Fruit fly (Drosophila melanogaster) whole organism, embryonic: Measurements from ENCODE around the gene CG1632.
A peak's percentile ranks its signal among the peaks of the same experiment; 100 is the strongest.

Experiments
- Ada2b ChIP-seq: fragments of 200-800 bp; sonication (Bioruptor generic); IDR thresholded peaks from 2 replicates; pipeline ENCODE4 v1.3.6; 2022; ENCODE audit warnings: missing biosample characterization, missing genetic modification characterization
- Aef1 ChIP-seq: fragments of 200-800 bp; sonication (Bioruptor generic); IDR thresholded peaks from 3 replicates; pipeline ENCODE4 v1.3.6; 2022; ENCODE audit warnings: missing biosample characterization, missing genetic modification characterization
- CG12391 ChIP-seq: fragments of 200-800 bp; sonication (Bioruptor generic); optimal IDR thresholded peaks from 3 replicates; lab custom pipeline; 2018; ENCODE audit warnings: missing biosample characterization, mild to moderate bottlenecking, missing genetic modification characterization, moderate library complexity
- CG14860 ChIP-seq: fragments of 200-800 bp; sonication (Bioruptor generic); IDR thresholded peaks from 3 replicates; pipeline ENCODE4 v1.3.6; 2022; ENCODE audit warnings: missing biosample characterization, missing genetic modification characterization; ENCODE audit not compliant: partially characterized antibody
- CG15514 ChIP-seq: fragments of 200-800 bp; sonication (Bioruptor generic); optimal IDR thresholded peaks from 3 replicates; lab custom pipeline; 2017; ENCODE audit warnings: missing biosample characterization, missing genetic modification characterization, mild to moderate bottlenecking, moderate library complexity, missing genetic modification reagents
- CG2120 ChIP-seq: fragments of 200-800 bp; sonication (Bioruptor generic); optimal IDR thresholded peaks from 3 replicates; lab custom pipeline; 2016; ENCODE audit warnings: missing biosample characterization, missing genetic modification characterization
- CG2712 ChIP-seq: fragments of 200-800 bp; optimal IDR thresholded peaks from 3 replicates; lab custom pipeline; 2019; ENCODE audit warnings: missing biosample characterization, mild to moderate bottlenecking, missing genetic modification characterization, moderate library complexity
- CG30403 ChIP-seq: fragments of 200-800 bp; sonication (Bioruptor generic); optimal IDR thresholded peaks from 3 replicates; lab custom pipeline; 2016; ENCODE audit warnings: missing biosample characterization, missing genetic modification characterization
- CG32772 ChIP-seq: fragments of 200-800 bp; sonication (Bioruptor generic); IDR thresholded peaks from 2 replicates; pipeline ENCODE4 v1.3.6; 2022; ENCODE audit warnings: missing biosample characterization, missing genetic modification characterization
- CG34422 ChIP-seq: fragments of 200-800 bp; sonication (Bioruptor generic); IDR thresholded peaks from 3 replicates; pipeline ENCODE4 v1.3.6; 2022; ENCODE audit warnings: missing biosample characterization, missing genetic modification characterization
- CG43689 ChIP-seq: fragments of 200-800 bp; sonication (Bioruptor generic); IDR thresholded peaks from 2 replicates; pipeline ENCODE4 v1.3.6; 2022; ENCODE audit warnings: missing biosample characterization, missing genetic modification characterization
- CG6689 ChIP-seq: fragments of 200-800 bp; sonication (Bioruptor generic); IDR thresholded peaks from 2 replicates; pipeline ENCODE4 v1.3.6; 2022; ENCODE audit warnings: missing biosample characterization, missing genetic modification characterization
- CG6765 ChIP-seq: fragments of 200-800 bp; sonication (Bioruptor generic); optimal IDR thresholded peaks from 3 replicates; lab custom pipeline; 2017; ENCODE audit warnings: missing biosample characterization, mild to moderate bottlenecking, missing genetic modification characterization
- CG7839 ChIP-seq: fragments of 200-800 bp; sonication (Bioruptor generic); optimal IDR thresholded peaks from 3 replicates; lab custom pipeline; 2018; ENCODE audit warnings: missing biosample characterization, mild to moderate bottlenecking, missing genetic modification characterization, moderate library complexity
- CG8765 ChIP-seq: fragments of 200-800 bp; sonication (Bioruptor generic); IDR thresholded peaks from 2 replicates; pipeline ENCODE4 v1.3.6; 2022; ENCODE audit warnings: missing biosample characterization, missing genetic modification characterization
- CG8924 ChIP-seq: fragments of 200-800 bp; optimal IDR thresholded peaks from 3 replicates; lab custom pipeline; 2019; ENCODE audit warnings: missing biosample characterization, mild to moderate bottlenecking, missing genetic modification characterization, moderate library complexity
- Camta ChIP-seq: fragments of 200-800 bp; sonication (Bioruptor generic); optimal IDR thresholded peaks from 2 replicates; lab custom pipeline; 2016; ENCODE audit warnings: missing biosample characterization, missing genetic modification characterization
- CkIIα-i1 ChIP-seq: fragments of 200-800 bp; sonication (Bioruptor generic); IDR thresholded peaks from 2 replicates; pipeline ENCODE4 v1.3.6; 2022; ENCODE audit warnings: missing biosample characterization, missing genetic modification characterization
- Drgx ChIP-seq: fragments of 200-800 bp; sonication (Bioruptor generic); IDR thresholded peaks from 2 replicates; pipeline ENCODE4 v1.3.6; 2022; ENCODE audit warnings: missing biosample characterization, missing genetic modification characterization
- H2.0 ChIP-seq: fragments of 200-800 bp; sonication (Bioruptor generic); IDR thresholded peaks from 2 replicates; pipeline ENCODE4 v1.3.6; 2022; ENCODE audit warnings: missing biosample characterization, missing genetic modification characterization
- Hey ChIP-seq: fragments of 200-800 bp; sonication (Bioruptor generic); optimal IDR thresholded peaks from 3 replicates; lab custom pipeline; 2018; ENCODE audit warnings: missing biosample characterization, mild to moderate bottlenecking, missing genetic modification characterization
- Hr3 ChIP-seq: fragments of 200-800 bp; sonication (Bioruptor generic); optimal IDR thresholded peaks from 3 replicates; lab custom pipeline; 2016; ENCODE audit warnings: missing biosample characterization, missing genetic modification characterization
- Hr51 ChIP-seq, 2 experiments: fragments of 200-800 bp; sonication (Bioruptor generic); optimal IDR thresholded peaks; 2 replicates in 1 of 2; 3 replicates in 1 of 2; lab custom pipeline; 2016 to 2018; ENCODE audit warnings: missing biosample characterization in 2 of 2, missing genetic modification characterization in 2 of 2, mild to moderate bottlenecking in 1 of 2, moderate library complexity in 1 of 2
- Lim3 ChIP-seq: fragments of 200-800 bp; sonication (Bioruptor generic); IDR thresholded peaks from 2 replicates; pipeline ENCODE4 v1.3.6; 2022; ENCODE audit warnings: missing biosample characterization, missing genetic modification characterization
- Med ChIP-seq: fragments of 200-800 bp; sonication (Bioruptor generic); peaks from one replicate; lab custom pipeline; 2016; ENCODE audit warnings: missing biosample characterization, missing genetic modification characterization, mild to moderate bottlenecking, inconsistent platforms, moderate library complexity
- Oli ChIP-seq: fragments of 200-800 bp; sonication (Bioruptor generic); optimal IDR thresholded peaks from 2 replicates; lab custom pipeline; 2018; ENCODE audit warnings: missing biosample characterization, mild to moderate bottlenecking, missing genetic modification characterization, moderate library complexity
- Opbp ChIP-seq: fragments of 200-800 bp; sonication (Bioruptor generic); IDR thresholded peaks from 3 replicates; pipeline ENCODE4 v1.3.6; 2022; ENCODE audit warnings: missing biosample characterization, missing genetic modification characterization; ENCODE audit not compliant: partially characterized antibody
- PHDP ChIP-seq: fragments of 200-800 bp; sonication (Bioruptor generic); optimal IDR thresholded peaks from 3 replicates; lab custom pipeline; 2018; ENCODE audit warnings: missing biosample characterization, mild to moderate bottlenecking, missing genetic modification characterization, moderate library complexity
- Ptx1 ChIP-seq: fragments of 200-800 bp; sonication (Bioruptor generic); IDR thresholded peaks from 2 replicates; pipeline ENCODE4 v1.3.6; 2022; ENCODE audit warnings: missing biosample characterization, missing genetic modification characterization
- ato ChIP-seq: fragments of 200-800 bp; sonication (Bioruptor generic); IDR thresholded peaks from 2 replicates; pipeline ENCODE4 v1.3.6; 2022; ENCODE audit warnings: missing biosample characterization, missing genetic modification characterization; ENCODE audit not compliant: partially characterized antibody
- bcd ChIP-seq: fragments of 200-800 bp; sonication (Bioruptor generic); optimal IDR thresholded peaks from 2 replicates; lab custom pipeline; 2017; ENCODE audit warnings: missing biosample characterization, mild to moderate bottlenecking, missing genetic modification characterization
- bsh ChIP-seq, 2 experiments: fragments of 200-800 bp; sonication (Bioruptor generic); optimal IDR thresholded peaks; 2 replicates each; lab custom pipeline; 2017 to 2018; ENCODE audit warnings: mild to moderate bottlenecking in 2 of 2, missing biosample characterization in 2 of 2, missing genetic modification characterization in 2 of 2, moderate library complexity in 1 of 2
- en ChIP-seq: fragments of 200-800 bp; sonication (Bioruptor generic); optimal IDR thresholded peaks from 2 replicates; lab custom pipeline; 2016; ENCODE audit warnings: missing biosample characterization, missing genetic modification characterization
- gem ChIP-seq: fragments of 200-800 bp; sonication (Bioruptor generic); optimal IDR thresholded peaks from 2 replicates; lab custom pipeline; 2019; ENCODE audit warnings: missing biosample characterization, mild to moderate bottlenecking, missing genetic modification characterization, moderate library complexity
- hkb ChIP-seq, 2 experiments: fragments of 200-800 bp in 1 of 2; fragments of >200 bp in 1 of 2; sonication (Bioruptor generic) in 1 of 2; IDR thresholded peaks in 1 of 2; optimal IDR thresholded peaks in 1 of 2; 2 replicates each; pipeline versions ENCODE4 v1.3.6 to Lab custom; 2017 to 2022; ENCODE audit warnings: missing biosample characterization in 1 of 2, missing genetic modification characterization in 1 of 2
- hth ChIP-seq: fragments of >200 bp; optimal IDR thresholded peaks from 2 replicates; lab custom pipeline; 2017; ENCODE audit warnings: inconsistent platforms
- ind ChIP-seq: fragments of 200-800 bp; sonication (Bioruptor generic); optimal IDR thresholded peaks from 3 replicates; lab custom pipeline; 2016; ENCODE audit warnings: missing biosample characterization, missing genetic modification characterization
- lilli ChIP-seq: fragments of 200-800 bp; sonication (Bioruptor generic); optimal IDR thresholded peaks from 3 replicates; lab custom pipeline; 2016; ENCODE audit warnings: missing biosample characterization, missing genetic modification characterization
- mld ChIP-seq: fragments of 200-800 bp; sonication (Bioruptor generic); IDR thresholded peaks from 3 replicates; pipeline ENCODE4 v1.3.6; 2022; ENCODE audit warnings: missing biosample characterization, missing genetic modification characterization; ENCODE audit not compliant: partially characterized antibody
- pan ChIP-seq, 4 experiments: fragments of >200 bp in 3 of 4; fragments of 200-800 bp in 1 of 4; sonication (Bioruptor generic) in 1 of 4; optimal IDR thresholded peaks in 3 of 4; IDR thresholded peaks in 1 of 4; 2 replicates each; pipeline versions ENCODE4 v1.3.6 to Lab custom; 2017 to 2022; ENCODE audit warnings: missing biosample characterization in 2 of 4, missing genetic modification characterization in 2 of 4, mixed read lengths in 1 of 4
- pb ChIP-seq: fragments of 200-800 bp; sonication (Bioruptor generic); optimal IDR thresholded peaks from 3 replicates; lab custom pipeline; 2016; ENCODE audit warnings: missing biosample characterization, missing genetic modification characterization
- pum ChIP-seq: fragments of 200-800 bp; sonication (Bioruptor generic); optimal IDR thresholded peaks from 2 replicates; lab custom pipeline; 2016; ENCODE audit warnings: missing biosample characterization, missing genetic modification characterization
- sens ChIP-seq: fragments of 200-800 bp; sonication (Bioruptor generic); peaks from one replicate; lab custom pipeline; 2016; ENCODE audit warnings: missing biosample characterization, missing genetic modification characterization
- sr ChIP-seq: fragments of 200-800 bp; sonication (Bioruptor generic); IDR thresholded peaks from 3 replicates; pipeline ENCODE4 v1.3.6; 2022; ENCODE audit warnings: missing biosample characterization, missing genetic modification characterization
- tgo ChIP-seq: fragments of 200-800 bp; sonication (Bioruptor generic); IDR thresholded peaks from 3 replicates; pipeline ENCODE4 v1.3.6; 2022; ENCODE audit warnings: missing biosample characterization, missing genetic modification characterization
- trh ChIP-seq: fragments of 200-800 bp; sonication (Bioruptor generic); optimal IDR thresholded peaks from 2 replicates; lab custom pipeline; 2016; ENCODE audit warnings: missing biosample characterization, missing genetic modification characterization
- unpg ChIP-seq: fragments of 200-800 bp; sonication (Bioruptor generic); optimal IDR thresholded peaks from 3 replicates; lab custom pipeline; 2018; ENCODE audit warnings: missing biosample characterization, mild to moderate bottlenecking, missing genetic modification characterization, moderate library complexity
- zen2 ChIP-seq: fragments of 200-800 bp; sonication (Bioruptor generic); IDR thresholded peaks from 3 replicates; pipeline ENCODE4 v1.3.6; 2022; ENCODE audit warnings: missing biosample characterization, missing genetic modification characterization; ENCODE audit not compliant: partially characterized antibody

CG1632 gene

DNA sequence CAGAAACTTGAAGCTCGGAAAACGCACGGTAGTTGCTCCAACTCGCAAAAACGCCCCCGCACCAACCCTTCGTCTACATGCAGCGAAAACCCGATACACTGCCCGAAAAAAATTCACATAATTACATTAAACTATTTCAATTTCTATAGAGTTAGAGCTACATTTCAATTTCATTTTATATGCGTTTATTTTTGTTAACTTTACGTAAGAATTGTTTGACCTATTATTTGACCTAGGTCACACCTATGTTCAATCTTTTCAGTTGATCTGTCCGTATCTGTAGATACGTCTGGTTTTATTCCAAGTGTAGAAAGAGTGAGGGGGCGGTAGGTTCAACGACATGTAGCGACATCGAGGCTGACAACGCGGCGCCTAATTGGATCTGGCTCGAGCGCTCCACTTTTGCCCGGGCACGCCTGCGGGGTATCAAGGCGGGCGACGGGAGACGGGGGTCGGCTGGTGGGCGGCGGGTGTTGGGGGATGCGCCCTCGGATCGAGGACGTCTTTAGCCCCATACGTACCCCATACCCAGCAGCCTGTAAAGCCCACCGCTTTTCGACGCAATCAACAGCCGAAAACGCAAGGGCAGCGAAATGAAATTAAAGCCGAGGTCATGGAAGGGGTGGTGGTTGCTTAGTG is 49.6 kb upstream of the CG1632 start (continued):
- TF ChIP-seq pb (GFP tag; lab: Kevin White, UChicago), result no peak
- no peak for TF ChIP-seq hth (lab: Kevin White, UChicago)
- TF ChIP-seq H2.0, result 0 out of 2 replicates have a peak, but pooled peaks have one; percentile 12
- TF ChIP-seq pan (optimal IDR thresholded peaks at IDR 0.05; lab: Kevin White, UChicago), result no peak
- TF ChIP-seq pan (GFP tag; optimal IDR thresholded peaks at IDR 0.05 in 1 of 2, IDR thresholded peaks at IDR 0.05 in 1 of 2), result peak in 1 of 2 experiments; percentile 57
- TF ChIP-seq zen2 (GFP tag; lab: Robert Waterston, UW), result no peak
- TF ChIP-seq Camta (GFP tag; lab: Kevin White, UChicago), result peak; percentile 35
- TF ChIP-seq CG8765 (GFP tag; lab: Robert Waterston, UW), result no peak
- TF ChIP-seq Lim3 (GFP tag; lab: Robert Waterston, UW), result no peak
- TF ChIP-seq Ada2b (GFP tag; lab: Robert Waterston, UW), result peak; percentile 45; the same call in 1 of the 2 replicates
- TF ChIP-seq pum (GFP tag; lab: Kevin White, UChicago), result no peak
- TF ChIP-seq Hr3 (GFP tag; lab: Kevin White, UChicago), result peak; percentile 10
- peak; percentile 18 for TF ChIP-seq CG8924 (tag; lab: Kevin White, UChicago)
- peak; percentile 36 for TF ChIP-seq CG30403 (GFP tag; lab: Kevin White, UChicago)
- no peak for TF ChIP-seq CkIIα-i1 (GFP tag; lab: Robert Waterston, UW)
- TF ChIP-seq sens, result peak; percentile 35
- 0 out of 3 replicates have a peak, but pooled peaks have one; percentile 28 for TF ChIP-seq CG34422 (GFP tag; lab: Robert Waterston, UW)
- TF ChIP-seq Hey (tag; lab: Kevin White, UChicago), result no peak
- peak in 1 of 2 experiments; percentile 12 for TF ChIP-seq bsh (GFP tag; optimal IDR thresholded peaks at IDR 0.05; lab: Kevin White, UChicago)
- TF ChIP-seq bcd (GFP tag; lab: Kevin White, UChicago), result peak; percentile 19
- no peak for TF ChIP-seq CG15514 (GFP tag; lab: Kevin White, UChicago)
- TF ChIP-seq ato, result no peak
- TF ChIP-seq ind (GFP tag; lab: Kevin White, UChicago), result peak; percentile 25
- TF ChIP-seq trh, result no peak
- peak; percentile 15 for TF ChIP-seq CG2712 (tag; lab: Kevin White, UChicago)
- no peak for TF ChIP-seq CG14860
- TF ChIP-seq CG6689, result 0 out of 2 replicates have a peak, but pooled peaks have one; percentile 33
- peak; percentile 27 for TF ChIP-seq unpg (GFP tag; lab: Kevin White, UChicago)
- no peak for TF ChIP-seq hkb (optimal IDR thresholded peaks at IDR 0.05; lab: Kevin White, UChicago)
- peak; percentile 50; the same call in 1 of the 2 replicates for TF ChIP-seq hkb (GFP tag; IDR thresholded peaks at IDR 0.05; lab: Robert Waterston, UW)
- peak; percentile 28 for TF ChIP-seq CG12391
- no peak for TF ChIP-seq Opbp (GFP tag; lab: Robert Waterston, UW)
- TF ChIP-seq CG6765 (GFP tag; lab: Kevin White, UChicago), result peak; percentile 4
- peak; percentile 23 for TF ChIP-seq PHDP (tag; lab: Kevin White, UChicago)
- TF ChIP-seq Aef1 (GFP tag; lab: Robert Waterston, UW), result no peak
- no peak for TF ChIP-seq CG43689
- peak; percentile 37 for TF ChIP-seq Oli
- 0 out of 2 replicates have a peak, but pooled peaks have one; percentile 16 for TF ChIP-seq CG32772
- TF ChIP-seq mld (GFP tag; lab: Robert Waterston, UW), result no peak
- peak in 1 of 2 experiments; percentile 56 for TF ChIP-seq Hr51 (GFP tag; optimal IDR thresholded peaks at IDR 0.05; lab: Kevin White, UChicago)
- TF ChIP-seq Drgx (GFP tag; lab: Robert Waterston, UW), result peak; percentile 53
- TF ChIP-seq gem (tag; lab: Kevin White, UChicago), result peak; percentile 56
- TF ChIP-seq lilli (GFP tag; lab: Kevin White, UChicago), result peak; percentile 4
- peak; percentile 77 for TF ChIP-seq Med
- peak; percentile 40; the same call in 2 of the 3 replicates for TF ChIP-seq tgo (GFP tag; lab: Robert Waterston, UW)
- peak; percentile 42 for TF ChIP-seq CG2120 (GFP tag; lab: Kevin White, UChicago)
- 0 out of 3 replicates have a peak, but pooled peaks have one; percentile 23 for TF ChIP-seq sr
- TF ChIP-seq en (GFP tag; lab: Kevin White, UChicago), result no peak
- TF ChIP-seq Ptx1, result peak; percentile 38; the same call in 1 of the 2 replicates
- peak; percentile 45 for TF ChIP-seq CG7839 (tag; lab: Kevin White, UChicago)
